Worm (Caenorhabditis elegans) whole organism, L2 larva: ENCODE results near the gene srab-21.

Source experiments
- C34F6.9 ChIP-seq: fragments of 150-350 bp; optimal IDR thresholded peaks from 2 replicates; lab custom pipeline; 2014; ENCODE audit warnings: missing biosample characterization, missing genetic modification characterization
- F13H6.1 ChIP-seq: sonication (generic microtip); optimal IDR thresholded peaks from 2 replicates; lab custom pipeline; 2016; ENCODE audit warnings: missing genetic modification characterization, missing compliant biosample characterization
- R02D3.7 ChIP-seq: fragments of 150-350 bp; optimal IDR thresholded peaks from 2 replicates; lab custom pipeline; 2014; ENCODE audit warnings: missing biosample characterization, missing genetic modification characterization
- alr-1 ChIP-seq: fragments of 150-350 bp; optimal IDR thresholded peaks from 2 replicates; lab custom pipeline; 2014; ENCODE audit warnings: missing biosample characterization, missing genetic modification characterization
- aly-2 ChIP-seq: fragments of 150-350 bp; optimal IDR thresholded peaks from 2 replicates; lab custom pipeline; 2014; ENCODE audit warnings: missing biosample characterization, missing genetic modification characterization
- blmp-1 ChIP-seq: sonication (generic microtip); optimal IDR thresholded peaks from 2 replicates; lab custom pipeline; 2017; ENCODE audit warnings: missing genetic modification characterization, mild to moderate bottlenecking, missing compliant biosample characterization, antibody characterized with exemption, moderate library complexity; ENCODE audit not compliant: insufficient read depth
- ceh-16 ChIP-seq: fragments of 150-350 bp; optimal IDR thresholded peaks from 2 replicates; lab custom pipeline; 2014; ENCODE audit warnings: missing biosample characterization, missing genetic modification characterization
- ceh-82 ChIP-seq: fragments of 150-350 bp; optimal IDR thresholded peaks from 2 replicates; lab custom pipeline; 2014; ENCODE audit warnings: missing biosample characterization, missing genetic modification characterization
- crh-2 ChIP-seq: sonication (generic microtip); optimal IDR thresholded peaks from 2 replicates; lab custom pipeline; 2017; ENCODE audit warnings: missing biosample characterization, missing genetic modification characterization
- dmd-4 ChIP-seq: sonication (generic microtip); optimal IDR thresholded peaks from 2 replicates; lab custom pipeline; 2017; ENCODE audit warnings: missing biosample characterization, missing genetic modification characterization
- egl-27 ChIP-seq: sonication (generic microtip); optimal IDR thresholded peaks from 3 replicates; lab custom pipeline; 2017; ENCODE audit warnings: missing biosample characterization, missing genetic modification reagents, missing genetic modification characterization
- elt-3 ChIP-seq: sonication (generic microtip); optimal IDR thresholded peaks from 2 replicates; lab custom pipeline; 2017; ENCODE audit warnings: missing biosample characterization, missing genetic modification characterization
- fos-1 ChIP-seq: fragments of 150-350 bp; optimal IDR thresholded peaks from 2 replicates; lab custom pipeline; 2014; ENCODE audit warnings: missing biosample characterization, missing genetic modification characterization
- gmeb-1 ChIP-seq: fragments of 150-350 bp; optimal IDR thresholded peaks from 2 replicates; lab custom pipeline; 2014; ENCODE audit warnings: missing biosample characterization, missing genetic modification characterization
- lin-11 ChIP-seq: fragments of 150-350 bp; sonication (generic microtip); optimal IDR thresholded peaks from 2 replicates; lab custom pipeline; 2014; ENCODE audit warnings: missing biosample characterization, missing genetic modification characterization, inconsistent platforms, mixed read lengths
- lin-13 ChIP-seq: fragments of 150-350 bp; optimal IDR thresholded peaks from 2 replicates; lab custom pipeline; 2014; ENCODE audit warnings: missing biosample characterization, missing genetic modification reagents, missing genetic modification characterization
- lsy-2 ChIP-seq, 2 experiments: fragments of 150-350 bp in 1 of 2; sonication (generic microtip) in 1 of 2; optimal IDR thresholded peaks; 2 replicates each; lab custom pipeline; 2014 to 2017; ENCODE audit warnings: missing biosample characterization in 2 of 2, missing genetic modification characterization in 2 of 2
- mab-5 ChIP-seq: fragments of 150-350 bp; optimal IDR thresholded peaks from 2 replicates; lab custom pipeline; 2014; ENCODE audit warnings: missing biosample characterization, missing genetic modification characterization
- mbf-1 ChIP-seq: sonication (generic microtip); optimal IDR thresholded peaks from 2 replicates; lab custom pipeline; 2017; ENCODE audit warnings: missing biosample characterization, missing genetic modification characterization
- mdl-1 ChIP-seq, 2 experiments: fragments of 150-350 bp in 1 of 2; sonication (generic microtip) in 1 of 2; optimal IDR thresholded peaks; 2 replicates each; lab custom pipeline; 2017; ENCODE audit warnings: missing biosample characterization in 2 of 2, missing genetic modification characterization in 2 of 2
- nhr-10 ChIP-seq: sonication (generic microtip); optimal IDR thresholded peaks from 2 replicates; lab custom pipeline; 2017; ENCODE audit warnings: missing biosample characterization, missing genetic modification characterization
- nhr-11 ChIP-seq: fragments of 150-350 bp; optimal IDR thresholded peaks from 2 replicates; lab custom pipeline; 2014; ENCODE audit warnings: missing biosample characterization, missing genetic modification characterization
- nhr-12 ChIP-seq: fragments of 150-350 bp; optimal IDR thresholded peaks from 2 replicates; lab custom pipeline; 2014; ENCODE audit warnings: missing biosample characterization, missing genetic modification characterization
- nhr-129 ChIP-seq: fragments of 150-350 bp; optimal IDR thresholded peaks from 2 replicates; lab custom pipeline; 2014; ENCODE audit warnings: missing biosample characterization, missing genetic modification characterization
- nhr-23 ChIP-seq: fragments of 150-350 bp; optimal IDR thresholded peaks from 2 replicates; lab custom pipeline; 2014; ENCODE audit warnings: missing biosample characterization, missing genetic modification reagents, missing genetic modification characterization
- nhr-237 ChIP-seq: fragments of 150-350 bp; optimal IDR thresholded peaks from 2 replicates; lab custom pipeline; 2014; ENCODE audit warnings: missing biosample characterization, missing genetic modification characterization
- nhr-6 ChIP-seq: fragments of 150-350 bp; optimal IDR thresholded peaks from 2 replicates; lab custom pipeline; 2014; ENCODE audit warnings: missing biosample characterization, missing genetic modification characterization
- nhr-77 ChIP-seq: fragments of 150-350 bp; optimal IDR thresholded peaks from 2 replicates; lab custom pipeline; 2014; ENCODE audit warnings: missing biosample characterization, missing genetic modification characterization
- peb-1 ChIP-seq: fragments of 150-350 bp; optimal IDR thresholded peaks from 2 replicates; lab custom pipeline; 2014; ENCODE audit warnings: missing biosample characterization, missing genetic modification characterization
- sem-4 ChIP-seq: fragments of 150-350 bp; optimal IDR thresholded peaks from 2 replicates; lab custom pipeline; 2014; ENCODE audit warnings: missing biosample characterization, missing genetic modification reagents, missing genetic modification characterization
- skn-1 ChIP-seq: sonication (generic microtip); optimal IDR thresholded peaks from 2 replicates; lab custom pipeline; 2017; ENCODE audit warnings: missing biosample characterization, missing genetic modification characterization
- sma-3 ChIP-seq: sonication (generic microtip); optimal IDR thresholded peaks from 2 replicates; lab custom pipeline; 2016; ENCODE audit warnings: missing genetic modification reagents, missing genetic modification characterization, missing compliant biosample characterization
- sma-9 ChIP-seq, 2 experiments: fragments of 150-350 bp in 1 of 2; sonication (generic microtip) in 1 of 2; optimal IDR thresholded peaks; 2 replicates each; lab custom pipeline; 2014 to 2016; ENCODE audit warnings: missing genetic modification characterization in 2 of 2, mild to moderate bottlenecking in 1 of 2, missing biosample characterization in 1 of 2, missing compliant biosample characterization in 1 of 2, missing genetic modification reagents in 1 of 2, moderate library complexity in 1 of 2
- snpc-4 ChIP-seq: fragments of 150-350 bp; optimal IDR thresholded peaks from 2 replicates; lab custom pipeline; 2014; ENCODE audit warnings: missing biosample characterization, missing genetic modification characterization
- unc-39 ChIP-seq: fragments of 150-350 bp; optimal IDR thresholded peaks from 2 replicates; lab custom pipeline; 2014; ENCODE audit warnings: missing biosample characterization, missing genetic modification characterization
- unc-55 ChIP-seq: fragments of 150-350 bp; sonication (generic microtip); optimal IDR thresholded peaks from 3 replicates; lab custom pipeline; 2014; ENCODE audit warnings: missing biosample characterization, missing genetic modification reagents, missing genetic modification characterization
- zag-1 ChIP-seq: fragments of 150-350 bp; optimal IDR thresholded peaks from 2 replicates; lab custom pipeline; 2014; ENCODE audit warnings: missing biosample characterization, missing genetic modification characterization
- ztf-1 ChIP-seq: fragments of 200-800 bp; sonication (Bioruptor generic); conservative IDR thresholded peaks from 2 replicates; pipeline ENCODE4 v1.3.6; 2022; ENCODE audit warnings: missing genetic modification characterization, missing compliant biosample characterization
- ztf-4 ChIP-seq: fragments of 150-350 bp; optimal IDR thresholded peaks from 2 replicates; lab custom pipeline; 2014; ENCODE audit warnings: missing biosample characterization, missing genetic modification characterization

The srab-21 gene

ce11 chrV:3424341-3424740 lies at the start of gene srab-21:
Gene srab-21, minus strand, starts transcription at chrV:3424441.
- TF ChIP-seq ztf-1 (GFP tag; lab: Robert Waterston, UW) (no peak), mab-5 (tag; lab: Kevin White, UChicago) (no peak), F13H6.1 (tag; lab: Kevin White, UChicago) (no peak), sma-3 (GFP tag; lab: Kevin White, UChicago) (no peak), alr-1 (tag; lab: Kevin White, UChicago) (no peak), R02D3.7 (tag; lab: Kevin White, UChicago) (no peak), ceh-16 (tag; lab: Kevin White, UChicago) (no peak), nhr-237 (no peak), nhr-11 (tag; lab: Kevin White, UChicago) (no peak), nhr-10 (tag; lab: Kevin White, UChicago) (no peak), nhr-12 (tag; lab: Kevin White, UChicago) (no peak)
- TF ChIP-seq, all 48 proteins: peak for 0

- TF ChIP-seq sma-3 (GFP tag; lab: Kevin White, UChicago) (no peak), peb-1 (tag; lab: Kevin White, UChicago) (no peak), mab-5 (tag; lab: Kevin White, UChicago) (no peak), nhr-10 (tag; lab: Kevin White, UChicago) (no peak), snpc-4 (tag; lab: Kevin White, UChicago) (no peak), unc-55 (GFP tag; lab: Kevin White, UChicago) (no peak), crh-2 (tag; lab: Kevin White, UChicago) (no peak), ceh-16 (tag; lab: Kevin White, UChicago) (no peak), blmp-1 (no peak), lin-11 (no peak), lin-13 (GFP tag; lab: Kevin White, UChicago) (no peak), lsy-2 (tag; optimal IDR thresholded peaks at IDR 0.05; lab: Kevin White, UChicago) (no peak), sem-4 (tag; lab: Kevin White, UChicago) (no peak), mbf-1 (tag; lab: Kevin White, UChicago) (no peak), gmeb-1 (no peak), zag-1 (tag; lab: Kevin White, UChicago) (no peak), nhr-23 (tag; lab: Kevin White, UChicago) (no peak), C34F6.9 (no peak), egl-27 (tag; lab: Kevin White, UChicago) (no peak)
Measured at ce11 chrV:3470782-3471181, 46.5 kb upstream of the srab-21 start, which contains the start of gene srbc-29. Gene srbc-29, minus strand, starts transcription at chrV:3470882.

ce11 chrV:3468436-3468835 lies 44.2 kb upstream of the srab-21 start, which contains the start of gene gst-33:
Gene gst-33, minus strand, starts transcription at chrV:3468562.
- TF ChIP-seq blmp-1 (peak; percentile 61), dmd-4 (tag; lab: Kevin White, UChicago) (no peak), mdl-1 (tag; optimal IDR thresholded peaks at IDR 0.05; lab: Kevin White, UChicago) (no peak), ztf-4 (tag; lab: Kevin White, UChicago) (no peak), egl-27 (tag; lab: Kevin White, UChicago) (no peak), nhr-23 (tag; lab: Kevin White, UChicago) (no peak), gmeb-1 (peak; percentile 61), zag-1 (tag; lab: Kevin White, UChicago) (no peak), ceh-82 (no peak), snpc-4 (tag; lab: Kevin White, UChicago) (no peak), mbf-1 (tag; lab: Kevin White, UChicago) (no peak), crh-2 (tag; lab: Kevin White, UChicago) (peak; percentile 22), unc-55 (GFP tag; lab: Kevin White, UChicago) (no peak), sma-9 (GFP tag; optimal IDR thresholded peaks at IDR 0.05; lab: Kevin White, UChicago) (peak; percentile 73), sma-9 (tag; optimal IDR thresholded peaks at IDR 0.05; lab: Kevin White, UChicago) (no peak), fos-1 (tag; lab: Kevin White, UChicago) (peak; percentile 41), peb-1 (tag; lab: Kevin White, UChicago) (no peak), lsy-2 (tag; optimal IDR thresholded peaks at IDR 0.05; lab: Kevin White, UChicago) (no peak), skn-1 (no peak), nhr-11 (tag; lab: Kevin White, UChicago) (no peak), nhr-6 (tag; lab: Kevin White, UChicago) (no peak), F13H6.1 (tag; lab: Kevin White, UChicago) (peak; percentile 4), nhr-12 (tag; lab: Kevin White, UChicago) (no peak), nhr-10 (tag; lab: Kevin White, UChicago) (no peak), aly-2 (tag; lab: Kevin White, UChicago) (no peak), elt-3 (tag; lab: Kevin White, UChicago) (no peak), nhr-77 (tag; lab: Kevin White, UChicago) (no peak), nhr-129 (tag; lab: Kevin White, UChicago) (peak; percentile 39), unc-39 (tag; lab: Kevin White, UChicago) (no peak), nhr-237 (no peak)
